Worm (Caenorhabditis elegans): ENCODE data around the gene der-2.
A peak's percentile ranks its signal among the peaks of the same experiment; 100 is the strongest.

The der-2 gene

DNA sequence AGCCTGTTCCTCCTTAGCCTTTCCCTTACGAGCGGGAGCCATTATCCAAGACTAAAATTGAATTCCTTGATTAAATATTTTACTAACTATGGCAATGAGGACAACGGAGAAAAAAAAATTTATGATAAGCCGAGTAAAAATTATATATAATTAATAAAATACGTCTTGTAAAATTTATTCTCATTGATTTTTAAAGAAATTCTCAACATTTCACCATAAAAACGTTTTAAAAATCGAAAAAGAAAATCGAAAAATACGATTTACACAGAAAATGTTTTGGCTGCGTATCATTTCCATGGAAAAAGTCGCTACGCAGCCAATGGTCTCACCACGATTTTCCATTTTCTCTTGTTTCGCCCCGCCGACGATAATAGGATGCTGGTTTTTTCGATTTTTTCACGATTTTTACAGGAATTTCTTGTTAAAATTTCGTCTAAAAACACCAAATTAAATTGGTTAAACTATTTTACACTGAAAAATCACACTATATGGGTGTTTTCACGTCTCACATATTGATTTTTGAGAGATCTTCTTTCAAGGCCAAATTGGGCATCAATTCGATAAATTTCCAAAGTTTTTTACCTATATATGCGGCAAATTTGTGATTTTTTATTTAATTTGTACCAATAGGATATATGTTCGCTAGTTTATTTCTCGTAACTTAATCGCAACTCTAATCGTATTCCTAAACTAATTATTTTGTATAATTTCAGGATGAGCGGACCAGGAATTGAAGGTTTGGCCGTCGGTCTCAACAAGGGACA lies 43.2 kb downstream of the der-2 start, which contains the start of the genes rps-14 and rpl-36:
rps-14 (minus strand) TSS at position 51 of the 764 bp plus-strand sequence.
rpl-36 (plus strand) TSS at position 714 of the 764 bp plus-strand sequence.
- TF ChIP-seq ceh-83 (GFP tag; optimal IDR thresholded peaks at IDR 0.05) (no peak), mep-1 (tag; optimal IDR thresholded peaks at IDR 0.05) (peak; percentile 91), blmp-1 (tag; optimal IDR thresholded peaks at IDR 0.05) (peak; percentile 15), ham-2 (GFP tag; optimal IDR thresholded peaks at IDR 0.05) (no peak), M03D4.4 (tag; optimal IDR thresholded peaks at IDR 0.05) (peak; percentile 66), mls-2 (tag; optimal IDR thresholded peaks at IDR 0.05) (no peak), ces-1 (GFP tag; optimal IDR thresholded peaks at IDR 0.05) (peak; percentile 41), nhr-12 (tag; optimal IDR thresholded peaks at IDR 0.05) (no peak), unc-62 (GFP tag; optimal IDR thresholded peaks at IDR 0.05) (no peak), flh-1 (GFP tag; optimal IDR thresholded peaks at IDR 0.05) (no peak), elt-1 (tag; optimal IDR thresholded peaks at IDR 0.05; ENCODE audit: borderline replicate concordance, insufficient read depth) (no peak), unc-120 (tag; optimal IDR thresholded peaks at IDR 0.05; ENCODE audit: poor library complexity, severe bottlenecking) (no peak), drap-1 (GFP tag; optimal IDR thresholded peaks at IDR 0.05) (no peak), unc-39 (tag; optimal IDR thresholded peaks at IDR 0.05) (no peak), pha-4 (tag; optimal IDR thresholded peaks at IDR 0.05) (peak; percentile 86), tbx-8 (GFP tag; optimal IDR thresholded peaks at IDR 0.05) (no peak), zip-8 (tag; optimal IDR thresholded peaks at IDR 0.05) (no peak), nhr-28 (tag; optimal IDR thresholded peaks at IDR 0.05) (no peak), snpc-4 (tag; optimal IDR thresholded peaks at IDR 0.05) (no peak), sem-2 (GFP tag; optimal IDR thresholded peaks at IDR 0.05) (no peak), hlh-1 (tag; optimal IDR thresholded peaks at IDR 0.05) (peak; percentile 4), bed-3 (GFP tag; optimal IDR thresholded peaks at IDR 0.05) (no peak), ceh-39 (tag; optimal IDR thresholded peaks at IDR 0.05) (peak; percentile 76), cnd-1 (tag; optimal IDR thresholded peaks at IDR 0.05) (no peak), lsy-2 (tag; optimal IDR thresholded peaks at IDR 0.05) (peak; percentile 86), lin-13 (tag; optimal IDR thresholded peaks at IDR 0.05) (peak; percentile 87), sptf-1 (tag; optimal IDR thresholded peaks at IDR 0.05) (peak; percentile 57), nhr-2 (tag; optimal IDR thresholded peaks at IDR 0.05) (peak; percentile 16), elt-3 (tag; optimal IDR thresholded peaks at IDR 0.05) (no peak), ztf-11 (tag; optimal IDR thresholded peaks at IDR 0.05) (no peak), mab-5 (tag; optimal IDR thresholded peaks at IDR 0.05) (no peak), ceh-43 (GFP tag; optimal IDR thresholded peaks at IDR 0.05) (no peak), nhr-76 (tag; optimal IDR thresholded peaks at IDR 0.05) (no peak), lin-32 (GFP tag; optimal IDR thresholded peaks at IDR 0.05) (no peak), nhr-237 (tag; optimal IDR thresholded peaks at IDR 0.05) (peak; percentile 92)

DNA sequence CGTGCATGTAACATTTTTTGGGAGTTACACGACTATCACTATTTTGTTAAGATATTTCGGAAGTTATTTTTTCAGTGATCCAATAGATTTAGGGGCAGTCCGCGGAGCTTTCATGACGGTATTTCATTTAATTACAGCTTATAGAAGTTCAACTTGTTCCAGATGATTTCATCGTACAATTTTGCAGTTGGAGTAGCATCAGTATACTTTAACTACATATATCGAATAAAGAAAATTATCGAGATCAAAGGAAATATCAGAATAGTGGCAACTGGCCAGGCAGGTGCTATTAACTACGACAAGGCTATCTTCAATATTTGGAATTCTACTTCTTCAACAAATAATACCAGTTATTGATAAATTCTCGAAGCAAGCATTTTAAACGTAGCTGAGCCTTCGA lies 44.4 kb downstream of the der-2 start:
- TF ChIP-seq elt-1 (tag; optimal IDR thresholded peaks at IDR 0.05; ENCODE audit: borderline replicate concordance, insufficient read depth) (no peak), drap-1 (GFP tag; optimal IDR thresholded peaks at IDR 0.05) (no peak), nhr-76 (tag; optimal IDR thresholded peaks at IDR 0.05) (no peak), mls-2 (tag; optimal IDR thresholded peaks at IDR 0.05) (no peak)
